Fruit fly (Drosophila melanogaster) whole organism, prepupa: ENCODE measurements around the gene dmrt99B.

Source experiments
- Blimp-1 ChIP-seq: fragments of 200-800 bp; sonication (Bioruptor generic); optimal IDR thresholded peaks from 3 replicates; lab custom pipeline; 2017; ENCODE audit warnings: missing biosample characterization, missing genetic modification characterization, mild to moderate bottlenecking, moderate library complexity, missing genetic modification reagents
- CG10631 ChIP-seq: fragments of 200-800 bp; sonication (Bioruptor generic); optimal IDR thresholded peaks from 2 replicates; lab custom pipeline; 2016; ENCODE audit warnings: missing biosample characterization, missing genetic modification characterization
- CG10669 ChIP-seq: fragments of 200-800 bp; sonication (Bioruptor generic); optimal IDR thresholded peaks from 3 replicates; lab custom pipeline; 2018; ENCODE audit warnings: missing biosample characterization, mild to moderate bottlenecking, missing genetic modification characterization, moderate library complexity
- CG11762 ChIP-seq: fragments of 200-800 bp; sonication (Bioruptor generic); optimal IDR thresholded peaks from 3 replicates; lab custom pipeline; 2016; ENCODE audit warnings: missing biosample characterization, missing genetic modification characterization; ENCODE audit not compliant: insufficient read depth
- CG15336 ChIP-seq: fragments of 200-800 bp; sonication (Bioruptor generic); IDR thresholded peaks from 2 replicates; pipeline ENCODE4 v1.3.6; 2022; ENCODE audit warnings: missing biosample characterization, missing genetic modification characterization
- CG1621 ChIP-seq: fragments of 200-800 bp; sonication (Bioruptor generic); optimal IDR thresholded peaks from 3 replicates; lab custom pipeline; 2018; ENCODE audit warnings: missing biosample characterization, mild to moderate bottlenecking, missing genetic modification characterization
- CG16779 ChIP-seq: fragments of 200-800 bp; sonication (Bioruptor generic); optimal IDR thresholded peaks from 3 replicates; lab custom pipeline; 2017; ENCODE audit warnings: missing biosample characterization, mild to moderate bottlenecking, missing genetic modification characterization
- CG3032 ChIP-seq: fragments of 200-800 bp; optimal IDR thresholded peaks from 2 replicates; lab custom pipeline; 2019; ENCODE audit warnings: missing biosample characterization, mild to moderate bottlenecking, missing genetic modification characterization, moderate library complexity
- CG31627 ChIP-seq: fragments of 200-800 bp; sonication (Bioruptor generic); optimal IDR thresholded peaks from 3 replicates; lab custom pipeline; 2016; ENCODE audit warnings: missing biosample characterization, missing genetic modification characterization
- CG32006 ChIP-seq: fragments of 200-800 bp; sonication (Bioruptor generic); optimal IDR thresholded peaks from 3 replicates; lab custom pipeline; 2017; ENCODE audit warnings: missing biosample characterization, mild to moderate bottlenecking, missing genetic modification characterization
- CG34406 ChIP-seq: fragments of 200-800 bp; sonication (Bioruptor generic); optimal IDR thresholded peaks from 3 replicates; lab custom pipeline; 2016; ENCODE audit warnings: missing biosample characterization, missing genetic modification characterization
- CG3919 ChIP-seq: fragments of 200-800 bp; sonication (Bioruptor generic); optimal IDR thresholded peaks from 3 replicates; lab custom pipeline; 2016; ENCODE audit warnings: missing biosample characterization, missing genetic modification characterization
- CG6276 ChIP-seq: fragments of 200-800 bp; sonication (Bioruptor generic); optimal IDR thresholded peaks from 2 replicates; lab custom pipeline; 2017; ENCODE audit warnings: missing biosample characterization, mild to moderate bottlenecking, missing genetic modification characterization
- CG6792 ChIP-seq: fragments of 200-800 bp; sonication (Bioruptor generic); optimal IDR thresholded peaks from 3 replicates; lab custom pipeline; 2016; ENCODE audit warnings: missing biosample characterization, missing genetic modification characterization
- CG6854 ChIP-seq: fragments of 200-800 bp; sonication (Bioruptor generic); optimal IDR thresholded peaks from 2 replicates; lab custom pipeline; 2017; ENCODE audit warnings: missing biosample characterization, mild to moderate bottlenecking, missing genetic modification characterization
- CG8119 ChIP-seq: fragments of 200-800 bp; sonication (Bioruptor generic); IDR thresholded peaks from 3 replicates; pipeline ENCODE4 v1.3.6; 2022; ENCODE audit warnings: missing biosample characterization, missing genetic modification characterization
- CG8319 ChIP-seq: fragments of 200-800 bp; sonication (Bioruptor generic); optimal IDR thresholded peaks from 3 replicates; lab custom pipeline; 2016; ENCODE audit warnings: missing biosample characterization, missing genetic modification characterization
- CG8632 ChIP-seq: fragments of 200-800 bp; sonication (Bioruptor generic); optimal IDR thresholded peaks from 3 replicates; lab custom pipeline; 2016; ENCODE audit warnings: missing biosample characterization, missing genetic modification characterization
- Eip78C ChIP-seq: fragments of 200-800 bp; sonication (Bioruptor generic); peaks from one replicate; lab custom pipeline; 2016; ENCODE audit warnings: missing biosample characterization, missing genetic modification characterization
- Eip93F ChIP-seq: fragments of 200-800 bp; sonication (Bioruptor generic); optimal IDR thresholded peaks from 2 replicates; lab custom pipeline; 2016; ENCODE audit warnings: missing biosample characterization, mild to moderate bottlenecking, missing genetic modification characterization
- Ets21C ChIP-seq: fragments of 200-800 bp; sonication (Bioruptor generic); optimal IDR thresholded peaks from 3 replicates; lab custom pipeline; 2016; ENCODE audit warnings: missing biosample characterization, missing genetic modification characterization
- Ets96B ChIP-seq: fragments of 200-800 bp; optimal IDR thresholded peaks from 2 replicates; lab custom pipeline; 2019; ENCODE audit warnings: missing biosample characterization, mild to moderate bottlenecking, missing genetic modification characterization, moderate library complexity
- Hr38 ChIP-seq: sonication (Bioruptor generic); optimal IDR thresholded peaks from 2 replicates; lab custom pipeline; 2016; ENCODE audit warnings: missing biosample characterization, missing genetic modification characterization
- Lpt ChIP-seq: fragments of 200-800 bp; sonication (Bioruptor generic); optimal IDR thresholded peaks from 3 replicates; lab custom pipeline; 2016; ENCODE audit warnings: missing biosample characterization, missing genetic modification characterization
- Met ChIP-seq: fragments of 200-800 bp; sonication (Bioruptor generic); optimal IDR thresholded peaks from 3 replicates; lab custom pipeline; 2016; ENCODE audit warnings: missing biosample characterization, missing genetic modification characterization
- Smox ChIP-seq: fragments of 200-800 bp; sonication (Bioruptor generic); optimal IDR thresholded peaks from 3 replicates; lab custom pipeline; 2016; ENCODE audit warnings: missing biosample characterization, missing genetic modification characterization
- Sox102F ChIP-seq: fragments of 200-800 bp; sonication (Bioruptor generic); optimal IDR thresholded peaks from 2 replicates; lab custom pipeline; 2016; ENCODE audit warnings: missing biosample characterization, mild to moderate bottlenecking, missing genetic modification characterization
- Sox14 ChIP-seq: fragments of 200-800 bp; sonication (Bioruptor generic); optimal IDR thresholded peaks from 3 replicates; lab custom pipeline; 2016; ENCODE audit warnings: missing biosample characterization, missing genetic modification characterization
- achi ChIP-seq: fragments of 200-800 bp; sonication (Bioruptor generic); optimal IDR thresholded peaks from 3 replicates; lab custom pipeline; 2016; ENCODE audit warnings: missing biosample characterization, missing genetic modification characterization
- acj6 ChIP-seq: fragments of 200-800 bp; sonication (Bioruptor generic); optimal IDR thresholded peaks from 3 replicates; lab custom pipeline; 2016; ENCODE audit warnings: missing biosample characterization, missing genetic modification characterization
- cyc ChIP-seq: fragments of 200-800 bp; sonication (Bioruptor generic); optimal IDR thresholded peaks from 3 replicates; lab custom pipeline; 2016; ENCODE audit warnings: missing biosample characterization, missing genetic modification characterization
- dac ChIP-seq: fragments of 200-800 bp; sonication (Bioruptor generic); optimal IDR thresholded peaks from 2 replicates; lab custom pipeline; 2017; ENCODE audit warnings: missing biosample characterization, mild to moderate bottlenecking, missing genetic modification characterization
- dsx ChIP-seq: fragments of 200-800 bp; optimal IDR thresholded peaks from 3 replicates; lab custom pipeline; 2019; ENCODE audit warnings: missing biosample characterization, mild to moderate bottlenecking, missing genetic modification characterization, moderate library complexity; ENCODE audit not compliant: poor library complexity, severe bottlenecking
- eg ChIP-seq: fragments of 200-800 bp; sonication (Bioruptor generic); IDR thresholded peaks from 3 replicates; pipeline ENCODE4 v1.3.6; 2022; ENCODE audit warnings: missing biosample characterization, missing genetic modification characterization
- esn ChIP-seq: fragments of 200-800 bp; sonication (Bioruptor generic); optimal IDR thresholded peaks from 2 replicates; lab custom pipeline; 2016; ENCODE audit warnings: missing biosample characterization, mild to moderate bottlenecking, missing genetic modification characterization, moderate library complexity
- fd59A ChIP-seq: fragments of 200-800 bp; sonication (Bioruptor generic); optimal IDR thresholded peaks from 2 replicates; lab custom pipeline; 2017; ENCODE audit warnings: missing biosample characterization, mild to moderate bottlenecking, missing genetic modification characterization, missing genetic modification reagents
- fd85E ChIP-seq: fragments of 200-800 bp; sonication (Bioruptor generic); optimal IDR thresholded peaks from 3 replicates; lab custom pipeline; 2016; ENCODE audit warnings: missing biosample characterization, missing genetic modification characterization
- fkh ChIP-seq: fragments of 200-800 bp; sonication (Bioruptor generic); optimal IDR thresholded peaks from 3 replicates; lab custom pipeline; 2017; ENCODE audit warnings: missing biosample characterization, mild to moderate bottlenecking, missing genetic modification characterization, moderate library complexity
- lz ChIP-seq: fragments of 200-800 bp; sonication (Bioruptor generic); optimal IDR thresholded peaks from 3 replicates; lab custom pipeline; 2016; ENCODE audit warnings: missing biosample characterization, missing genetic modification characterization
- net ChIP-seq: fragments of 200-800 bp; sonication (Bioruptor generic); optimal IDR thresholded peaks from 3 replicates; lab custom pipeline; 2016; ENCODE audit warnings: missing biosample characterization, missing genetic modification characterization
- salr ChIP-seq, 2 experiments: fragments of 200-800 bp; sonication (Bioruptor generic); optimal IDR thresholded peaks; 3 replicates each; lab custom pipeline; 2016 to 2018; ENCODE audit warnings: missing biosample characterization in 2 of 2, missing genetic modification characterization in 2 of 2, mild to moderate bottlenecking in 1 of 2
- spab ChIP-seq: fragments of 200-800 bp; sonication (Bioruptor generic); optimal IDR thresholded peaks from 2 replicates; lab custom pipeline; 2017; ENCODE audit warnings: missing biosample characterization, mild to moderate bottlenecking, missing genetic modification characterization, missing genetic modification reagents
- svp ChIP-seq: fragments of 200-800 bp; sonication (Bioruptor generic); peaks from one replicate; lab custom pipeline; 2016; ENCODE audit warnings: missing biosample characterization, missing genetic modification characterization
- vri ChIP-seq: fragments of 200-800 bp; sonication (Bioruptor generic); optimal IDR thresholded peaks from 3 replicates; lab custom pipeline; 2016; ENCODE audit warnings: missing biosample characterization, mild to moderate bottlenecking, missing genetic modification characterization

The dmrt99B gene

DNA sequence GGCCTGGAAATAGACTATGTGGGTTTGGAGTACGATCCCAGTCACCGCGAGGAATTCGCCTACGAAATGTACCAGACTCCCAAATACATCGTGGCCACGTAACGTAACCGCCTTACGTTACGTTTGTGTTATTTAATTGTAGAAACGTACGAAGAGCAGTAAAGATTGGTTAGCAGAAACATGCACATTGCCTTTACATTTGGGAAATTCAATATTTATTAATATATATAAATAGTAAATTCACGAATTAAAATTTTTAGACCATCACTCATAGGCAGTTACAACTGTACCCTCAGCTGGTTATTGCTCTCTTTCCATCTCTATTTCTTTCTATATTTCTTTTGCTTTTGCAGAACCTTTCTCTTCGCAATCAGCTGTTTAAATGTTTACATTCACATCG is 45.5 kb downstream of the dmrt99B start, which contains the start of gene Gnpnat (continued):
- peak; percentile 10 for TF ChIP-seq CG11762 (GFP tag; lab: Kevin White, UChicago)
- TF ChIP-seq CG6792 (GFP tag; lab: Kevin White, UChicago) = peak; percentile 32
- no peak for TF ChIP-seq fd85E (GFP tag; lab: Kevin White, UChicago)
- peak; percentile 60 for TF ChIP-seq acj6 (GFP tag; lab: Kevin White, UChicago)
- peak; percentile 69 for TF ChIP-seq esn
- peak; percentile 66 for TF ChIP-seq Ets96B (tag; lab: Kevin White, UChicago)
- TF ChIP-seq salr (GFP tag; optimal IDR thresholded peaks at IDR 0.05; lab: Kevin White, UChicago) = no peak
- TF ChIP-seq Hr38 (GFP tag; lab: Kevin White, UChicago) = no peak
- peak; percentile 25 for TF ChIP-seq CG16779 (tag; lab: Kevin White, UChicago)
- TF ChIP-seq CG34406 (GFP tag; lab: Kevin White, UChicago) = peak; percentile 40
- peak; percentile 75 for TF ChIP-seq CG32006 (GFP tag; lab: Kevin White, UChicago)
- peak; percentile 44 for TF ChIP-seq Smox (GFP tag; lab: Kevin White, UChicago)
- TF ChIP-seq net (GFP tag; lab: Kevin White, UChicago) = peak; percentile 54
- TF ChIP-seq CG15336 = no peak
- no peak for TF ChIP-seq Eip93F (GFP tag; lab: Kevin White, UChicago)
- TF ChIP-seq CG10631 (GFP tag; lab: Kevin White, UChicago) = peak; percentile 64
- no peak for TF ChIP-seq Ets21C (GFP tag; lab: Kevin White, UChicago)
- TF ChIP-seq CG8319 (GFP tag; lab: Kevin White, UChicago) = no peak
- TF ChIP-seq CG6854 (GFP tag; lab: Kevin White, UChicago) = no peak
- peak; percentile 6 for TF ChIP-seq spab (GFP tag; lab: Kevin White, UChicago)
- peak; percentile 21 for TF ChIP-seq cyc (GFP tag; lab: Kevin White, UChicago)
- peak; percentile 11 for TF ChIP-seq CG31627 (GFP tag; lab: Kevin White, UChicago)
- peak; percentile 40 for TF ChIP-seq CG8632
- TF ChIP-seq, all 60 proteins: peak for 40

DNA sequence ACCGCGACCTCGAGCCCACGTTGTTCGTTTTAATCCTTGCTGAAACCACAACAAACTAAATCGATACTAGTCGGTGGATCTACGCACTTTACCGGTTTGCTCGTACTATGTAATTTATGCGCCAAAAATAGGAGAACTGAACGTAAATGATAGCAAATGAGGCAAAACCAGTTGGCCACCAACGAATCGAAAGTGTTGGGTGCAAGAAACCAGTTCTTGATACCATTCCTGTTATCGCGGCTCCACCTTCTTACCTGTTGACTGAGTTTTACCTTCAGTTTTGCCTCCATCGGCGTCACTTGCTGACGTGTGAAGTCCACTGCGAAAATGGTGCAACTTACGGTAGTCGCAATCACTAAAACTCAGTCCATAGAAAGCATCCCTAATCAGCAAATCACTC is 47.7 kb downstream of the dmrt99B start:
- no peak for TF ChIP-seq svp (GFP tag; lab: Kevin White, UChicago)
- no peak for TF ChIP-seq vri (GFP tag; lab: Kevin White, UChicago)
- TF ChIP-seq Blimp-1 (GFP tag; lab: Kevin White, UChicago) = peak; percentile 76
- TF ChIP-seq dsx = peak; percentile 49
- TF ChIP-seq Eip78C (GFP tag; lab: Kevin White, UChicago) = peak; percentile 14

DNA sequence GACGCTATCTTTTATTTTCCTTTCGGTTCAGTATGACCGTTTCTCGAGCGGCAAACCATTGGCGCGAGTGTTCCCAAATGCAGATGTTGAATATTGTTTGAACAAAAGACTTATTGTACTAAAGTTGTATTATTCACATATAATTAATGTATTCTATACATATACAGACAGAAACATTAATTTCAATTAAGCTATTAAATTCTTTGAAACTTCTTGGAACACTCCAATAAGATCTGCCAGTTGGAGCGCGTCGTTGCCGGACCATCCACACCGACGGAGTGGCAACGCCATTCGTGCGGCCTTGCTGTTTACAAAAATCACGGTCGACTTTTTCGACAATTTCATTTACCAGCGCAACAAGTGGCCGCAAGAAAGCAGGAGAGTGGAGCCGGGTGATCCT is 52.7 kb downstream of the dmrt99B start, which contains the start of the genes Wdr24 and IntS11:
TSS of gene Wdr24 (minus strand) at position 37 of the 400 bp plus-strand sequence.
TSS of gene IntS11 (plus strand) at position 282 of the 400 bp plus-strand sequence.
- TF ChIP-seq achi (peak; percentile 89), fd59A (GFP tag; lab: Kevin White, UChicago) (peak; percentile 89), Sox102F (GFP tag; lab: Kevin White, UChicago) (no peak), dac (no peak), CG10669 (GFP tag; lab: Kevin White, UChicago) (peak; percentile 100), Smox (GFP tag; lab: Kevin White, UChicago) (no peak), lz (peak; percentile 98), svp (GFP tag; lab: Kevin White, UChicago) (peak; percentile 96), CG11762 (GFP tag; lab: Kevin White, UChicago) (peak; percentile 85), Sox14 (GFP tag; lab: Kevin White, UChicago) (peak; percentile 98), cyc (GFP tag; lab: Kevin White, UChicago) (peak; percentile 98), CG34406 (GFP tag; lab: Kevin White, UChicago) (peak; percentile 94), dsx (peak; percentile 92), eg (peak; percentile 99), CG32006 (GFP tag; lab: Kevin White, UChicago) (peak; percentile 97), Met (GFP tag; lab: Kevin White, UChicago) (no peak), CG8119 (GFP tag; lab: Robert Waterston, UW) (peak; percentile 89), esn (peak; percentile 95), Ets21C (GFP tag; lab: Kevin White, UChicago) (peak; percentile 95), CG6276 (GFP tag; lab: Kevin White, UChicago) (no peak), Eip93F (GFP tag; lab: Kevin White, UChicago) (no peak), fkh (GFP tag; lab: Kevin White, UChicago) (no peak), CG3919 (GFP tag; lab: Kevin White, UChicago) (peak; percentile 95), Blimp-1 (GFP tag; lab: Kevin White, UChicago) (peak; percentile 88), CG6792 (GFP tag; lab: Kevin White, UChicago) (peak; percentile 93), salr (GFP tag; optimal IDR thresholded peaks at IDR 0.05; lab: Kevin White, UChicago) (peak; percentile 82 to 94), Lpt (GFP tag; lab: Kevin White, UChicago) (peak; percentile 90), CG16779 (tag; lab: Kevin White, UChicago) (peak; percentile 84), CG1621 (peak; percentile 91), Hr38 (GFP tag; lab: Kevin White, UChicago) (peak; percentile 84), CG10631 (GFP tag; lab: Kevin White, UChicago) (peak; percentile 95), Eip78C (GFP tag; lab: Kevin White, UChicago) (peak; percentile 98), CG31627 (GFP tag; lab: Kevin White, UChicago) (peak; percentile 98), CG3032 (tag; lab: Kevin White, UChicago) (peak; percentile 98), CG15336 (peak; percentile 94)
